Worm (Caenorhabditis elegans) whole organism, L3 larva: Measurements from ENCODE around the gene kvs-1.

Source experiments
- R02D3.7 ChIP-seq: fragments of 150-350 bp; optimal IDR thresholded peaks from 2 replicates; lab custom pipeline; 2014; ENCODE audit warnings: missing biosample characterization, missing genetic modification characterization
- ZK546.5 ChIP-seq: sonication (generic microtip); optimal IDR thresholded peaks from 2 replicates; lab custom pipeline; 2017; ENCODE audit warnings: missing biosample characterization, missing genetic modification characterization
- aly-2 ChIP-seq: fragments of 150-350 bp; optimal IDR thresholded peaks from 2 replicates; lab custom pipeline; 2014; ENCODE audit warnings: missing biosample characterization, missing genetic modification characterization
- ama-1 ChIP-seq: fragments of 150-350 bp; optimal IDR thresholded peaks from 2 replicates; lab custom pipeline; 2018
- ceh-16 ChIP-seq: sonication (generic microtip); optimal IDR thresholded peaks from 2 replicates; lab custom pipeline; 2017; ENCODE audit warnings: missing biosample characterization, missing genetic modification characterization
- ceh-28 ChIP-seq: fragments of 150-350 bp; optimal IDR thresholded peaks from 2 replicates; lab custom pipeline; 2014; ENCODE audit warnings: missing biosample characterization, missing genetic modification reagents, missing genetic modification characterization
- ceh-82 ChIP-seq: fragments of 150-350 bp; optimal IDR thresholded peaks from 2 replicates; lab custom pipeline; 2014; ENCODE audit warnings: missing biosample characterization, missing genetic modification characterization
- ceh-9 ChIP-seq: sonication (generic microtip); optimal IDR thresholded peaks from 2 replicates; lab custom pipeline; 2018; ENCODE audit warnings: missing biosample characterization, missing genetic modification characterization
- elt-2 ChIP-seq: sonication (generic microtip); optimal IDR thresholded peaks from 2 replicates; lab custom pipeline; 2016; ENCODE audit warnings: missing genetic modification reagents, mild to moderate bottlenecking, missing genetic modification characterization, missing compliant biosample characterization
- elt-3 ChIP-seq, 3 experiments: fragments of 150-350 bp in 1 of 3; sonication (generic microtip) in 2 of 3; optimal IDR thresholded peaks; 2 replicates in 2 of 3; 4 replicates in 1 of 3; lab custom pipeline; 2014 to 2017; ENCODE audit warnings: missing biosample characterization in 3 of 3, missing genetic modification characterization in 3 of 3
- fkh-10 ChIP-seq: sonication (generic microtip); optimal IDR thresholded peaks from 2 replicates; lab custom pipeline; 2017; ENCODE audit warnings: missing biosample characterization, missing genetic modification reagents, missing genetic modification characterization
- hmg-11 ChIP-seq: sonication (generic microtip); optimal IDR thresholded peaks from 2 replicates; lab custom pipeline; 2016; ENCODE audit warnings: missing genetic modification characterization, missing compliant biosample characterization
- jun-1 ChIP-seq: fragments of 150-350 bp; optimal IDR thresholded peaks from 2 replicates; lab custom pipeline; 2014; ENCODE audit warnings: missing biosample characterization, missing genetic modification reagents, missing genetic modification characterization
- lin-15B ChIP-seq: fragments of 150-350 bp; optimal IDR thresholded peaks from 2 replicates; lab custom pipeline; 2014; ENCODE audit warnings: missing biosample characterization, missing genetic modification characterization
- lin-39 ChIP-seq: fragments of 150-350 bp; optimal IDR thresholded peaks from 2 replicates; lab custom pipeline; 2018; ENCODE audit warnings: missing biosample characterization, missing genetic modification reagents, missing genetic modification characterization
- lsy-12 ChIP-seq: sonication (generic microtip); optimal IDR thresholded peaks from 2 replicates; lab custom pipeline; 2016; ENCODE audit warnings: mild to moderate bottlenecking, missing genetic modification characterization, missing compliant biosample characterization
- mml-1 ChIP-seq: fragments of 150-350 bp; sonication (generic microtip); optimal IDR thresholded peaks from 3 replicates; lab custom pipeline; 2014; ENCODE audit warnings: missing biosample characterization, missing genetic modification characterization
- nfya-1 ChIP-seq: sonication (generic microtip); optimal IDR thresholded peaks from 2 replicates; lab custom pipeline; 2017; ENCODE audit warnings: missing genetic modification characterization, mild to moderate bottlenecking, missing compliant biosample characterization, antibody characterized with exemption, moderate library complexity; ENCODE audit not compliant: insufficient read depth
- nhr-11 ChIP-seq: fragments of 150-350 bp; optimal IDR thresholded peaks from 2 replicates; lab custom pipeline; 2014; ENCODE audit warnings: missing biosample characterization, missing genetic modification characterization
- nhr-12 ChIP-seq: fragments of 150-350 bp; optimal IDR thresholded peaks from 2 replicates; lab custom pipeline; 2014; ENCODE audit warnings: missing biosample characterization, missing genetic modification characterization
- nhr-237 ChIP-seq: fragments of 150-350 bp; optimal IDR thresholded peaks from 2 replicates; lab custom pipeline; 2014; ENCODE audit warnings: missing biosample characterization, missing genetic modification characterization
- nhr-25 ChIP-seq: sonication (generic microtip); optimal IDR thresholded peaks from 2 replicates; lab custom pipeline; 2017; ENCODE audit warnings: missing biosample characterization, missing genetic modification characterization
- nhr-28 ChIP-seq: fragments of 150-350 bp; optimal IDR thresholded peaks from 2 replicates; lab custom pipeline; 2014; ENCODE audit warnings: missing biosample characterization, missing genetic modification characterization
- nhr-43 ChIP-seq: sonication (generic microtip); optimal IDR thresholded peaks from 2 replicates; lab custom pipeline; 2016; ENCODE audit warnings: mild to moderate bottlenecking, missing genetic modification characterization, missing compliant biosample characterization; ENCODE audit not compliant: poor library complexity, severe bottlenecking
- nhr-77 ChIP-seq: fragments of 150-350 bp; optimal IDR thresholded peaks from 2 replicates; lab custom pipeline; 2014; ENCODE audit warnings: missing biosample characterization, missing genetic modification characterization
- pha-4 ChIP-seq: fragments of 150-350 bp; optimal IDR thresholded peaks from 2 replicates; lab custom pipeline; 2014; ENCODE audit warnings: missing biosample characterization, missing genetic modification reagents, missing genetic modification characterization
- skn-1 ChIP-seq: fragments of 150-350 bp; optimal IDR thresholded peaks from 2 replicates; lab custom pipeline; 2014; ENCODE audit warnings: missing biosample characterization, missing genetic modification characterization
- snpc-4 ChIP-seq: fragments of 150-350 bp; optimal IDR thresholded peaks from 2 replicates; lab custom pipeline; 2014; ENCODE audit warnings: missing biosample characterization, missing genetic modification characterization
- tbx-2 ChIP-seq: sonication (generic microtip); optimal IDR thresholded peaks from 2 replicates; lab custom pipeline; 2016; ENCODE audit warnings: mild to moderate bottlenecking, missing genetic modification characterization, missing compliant biosample characterization
- unc-39 ChIP-seq: sonication (generic microtip); optimal IDR thresholded peaks from 4 replicates; lab custom pipeline; 2017; ENCODE audit warnings: missing biosample characterization, missing genetic modification characterization
- unc-62 ChIP-seq: fragments of 150-350 bp; sonication (generic microtip); optimal IDR thresholded peaks from 4 replicates; lab custom pipeline; 2014; ENCODE audit warnings: missing biosample characterization, missing genetic modification reagents, missing genetic modification characterization
- ztf-11 ChIP-seq: fragments of 150-350 bp; optimal IDR thresholded peaks from 2 replicates; lab custom pipeline; 2014; ENCODE audit warnings: missing biosample characterization, missing genetic modification characterization
- ztf-4 ChIP-seq: fragments of 150-350 bp; optimal IDR thresholded peaks from 2 replicates; lab custom pipeline; 2014; ENCODE audit warnings: missing biosample characterization, missing genetic modification characterization

Gene kvs-1

ce11 chrX:7680545-7681330 is 26.2 kb downstream of the kvs-1 start, which contains the start of gene stn-2:
Gene stn-2, minus strand, starts transcription at chrX:7680619.
- TF ChIP-seq R02D3.7 (tag; lab: Kevin White, UChicago) (no peak), ztf-4 (no peak), nfya-1 (tag; lab: Kevin White, UChicago) (peak; percentile 16), nhr-25 (no peak), lin-39 (tag; lab: Kevin White, UChicago) (peak; percentile 32), lsy-12 (tag; lab: Kevin White, UChicago) (no peak), pha-4 (peak; percentile 20), nhr-43 (tag; lab: Kevin White, UChicago) (peak; percentile 56), elt-2 (tag; lab: Kevin White, UChicago) (peak; percentile 24)

ce11 chrX:7679835-7680234 is 27.1 kb downstream of the kvs-1 start:
- peak; percentile 32 for TF ChIP-seq fkh-10 (GFP tag; lab: Kevin White, UChicago)
- no peak for TF ChIP-seq ceh-9 (tag; lab: Kevin White, UChicago)

- TF ChIP-seq ztf-11 (tag; lab: Kevin White, UChicago) (no peak), lin-39 (tag; lab: Kevin White, UChicago) (peak; percentile 77), snpc-4 (tag; lab: Kevin White, UChicago) (peak; percentile 4), nhr-43 (tag; lab: Kevin White, UChicago) (no peak), elt-3 (tag; optimal IDR thresholded peaks at IDR 0.05; lab: Kevin White, UChicago) (no peak), hmg-11 (tag; lab: Kevin White, UChicago) (peak; percentile 20), ceh-82 (tag; lab: Kevin White, UChicago) (no peak), lin-15B (tag; lab: Kevin White, UChicago) (no peak), nhr-25 (no peak), elt-2 (tag; lab: Kevin White, UChicago) (no peak), unc-62 (GFP tag; lab: Kevin White, UChicago) (no peak), fkh-10 (GFP tag; lab: Kevin White, UChicago) (peak; percentile 24), nfya-1 (tag; lab: Kevin White, UChicago) (peak; percentile 32), jun-1 (tag; lab: Kevin White, UChicago) (no peak), ama-1 (lab: Kevin White, UChicago) (no peak), mml-1 (tag; lab: Kevin White, UChicago) (no peak), nhr-28 (tag; lab: Kevin White, UChicago) (no peak), nhr-12 (tag; lab: Kevin White, UChicago) (no peak), tbx-2 (tag; lab: Kevin White, UChicago) (no peak), ceh-16 (tag; lab: Kevin White, UChicago) (no peak), nhr-77 (no peak), skn-1 (tag; lab: Kevin White, UChicago) (no peak), aly-2 (tag; lab: Kevin White, UChicago) (no peak), ceh-28 (tag; lab: Kevin White, UChicago) (no peak), ceh-9 (tag; lab: Kevin White, UChicago) (no peak)
Observed at ce11 chrX:7678437-7679139, 28.3 kb downstream of the kvs-1 start.

ce11 chrX:7674871-7675270 is 32.1 kb downstream of the kvs-1 start:
- no peak for TF ChIP-seq ztf-4
- TF ChIP-seq ZK546.5: no peak
- TF ChIP-seq nhr-11 (tag; lab: Kevin White, UChicago): no peak
- no peak for TF ChIP-seq nhr-43 (tag; lab: Kevin White, UChicago)
- TF ChIP-seq nhr-12 (tag; lab: Kevin White, UChicago): no peak
- TF ChIP-seq unc-39 (tag; lab: Kevin White, UChicago): no peak
- no peak for TF ChIP-seq nhr-237
- TF ChIP-seq jun-1 (tag; lab: Kevin White, UChicago): no peak
- no peak for TF ChIP-seq unc-62 (GFP tag; lab: Kevin White, UChicago)
- TF ChIP-seq elt-3 (tag; optimal IDR thresholded peaks at IDR 0.05; lab: Kevin White, UChicago): no peak
- no peak for TF ChIP-seq ceh-16 (tag; lab: Kevin White, UChicago)
